Worm (Caenorhabditis elegans) whole organism, L2 larva: ENCODE results near the gene unc-60.

Experiments
- C34F6.9 ChIP-seq: fragments of 150-350 bp; optimal IDR thresholded peaks from 2 replicates; lab custom pipeline; 2014; ENCODE audit warnings: missing biosample characterization, missing genetic modification characterization
- F13H6.1 ChIP-seq: sonication (generic microtip); optimal IDR thresholded peaks from 2 replicates; lab custom pipeline; 2016; ENCODE audit warnings: missing genetic modification characterization, missing compliant biosample characterization
- R02D3.7 ChIP-seq: fragments of 150-350 bp; optimal IDR thresholded peaks from 2 replicates; lab custom pipeline; 2014; ENCODE audit warnings: missing biosample characterization, missing genetic modification characterization
- Y55F3AM.14 ChIP-seq: fragments of 200-800 bp; sonication (Bioruptor generic); optimal IDR thresholded peaks from 2 replicates; lab custom pipeline; 2018; ENCODE audit warnings: mild to moderate bottlenecking, missing genetic modification characterization, missing compliant biosample characterization
- ZK546.5 ChIP-seq: sonication (generic microtip); optimal IDR thresholded peaks from 2 replicates; lab custom pipeline; 2017; ENCODE audit warnings: missing biosample characterization, missing genetic modification characterization
- alr-1 ChIP-seq: fragments of 150-350 bp; optimal IDR thresholded peaks from 2 replicates; lab custom pipeline; 2014; ENCODE audit warnings: missing biosample characterization, missing genetic modification characterization
- aly-2 ChIP-seq: fragments of 150-350 bp; optimal IDR thresholded peaks from 2 replicates; lab custom pipeline; 2014; ENCODE audit warnings: missing biosample characterization, missing genetic modification characterization
- blmp-1 ChIP-seq: sonication (generic microtip); optimal IDR thresholded peaks from 2 replicates; lab custom pipeline; 2017; ENCODE audit warnings: missing genetic modification characterization, mild to moderate bottlenecking, missing compliant biosample characterization, antibody characterized with exemption, moderate library complexity; ENCODE audit not compliant: insufficient read depth
- ceh-16 ChIP-seq: fragments of 150-350 bp; optimal IDR thresholded peaks from 2 replicates; lab custom pipeline; 2014; ENCODE audit warnings: missing biosample characterization, missing genetic modification characterization
- egl-27 ChIP-seq: sonication (generic microtip); optimal IDR thresholded peaks from 3 replicates; lab custom pipeline; 2017; ENCODE audit warnings: missing biosample characterization, missing genetic modification reagents, missing genetic modification characterization
- elt-1 ChIP-seq: fragments of 150-350 bp; optimal IDR thresholded peaks from 2 replicates; lab custom pipeline; 2014; ENCODE audit warnings: missing biosample characterization, missing genetic modification characterization
- elt-3 ChIP-seq: sonication (generic microtip); optimal IDR thresholded peaks from 2 replicates; lab custom pipeline; 2017; ENCODE audit warnings: missing biosample characterization, missing genetic modification characterization
- fos-1 ChIP-seq: fragments of 150-350 bp; optimal IDR thresholded peaks from 2 replicates; lab custom pipeline; 2014; ENCODE audit warnings: missing biosample characterization, missing genetic modification characterization
- gmeb-1 ChIP-seq: fragments of 150-350 bp; optimal IDR thresholded peaks from 2 replicates; lab custom pipeline; 2014; ENCODE audit warnings: missing biosample characterization, missing genetic modification characterization
- lin-13 ChIP-seq: fragments of 150-350 bp; optimal IDR thresholded peaks from 2 replicates; lab custom pipeline; 2014; ENCODE audit warnings: missing biosample characterization, missing genetic modification reagents, missing genetic modification characterization
- lin-39 ChIP-seq: fragments of 150-350 bp; optimal IDR thresholded peaks from 2 replicates; lab custom pipeline; 2014; ENCODE audit warnings: missing biosample characterization, missing genetic modification reagents, missing genetic modification characterization
- mab-5 ChIP-seq: fragments of 150-350 bp; optimal IDR thresholded peaks from 2 replicates; lab custom pipeline; 2014; ENCODE audit warnings: missing biosample characterization, missing genetic modification characterization
- mdl-1 ChIP-seq, 2 experiments: fragments of 150-350 bp in 1 of 2; sonication (generic microtip) in 1 of 2; optimal IDR thresholded peaks; 2 replicates each; lab custom pipeline; 2017; ENCODE audit warnings: missing biosample characterization in 2 of 2, missing genetic modification characterization in 2 of 2
- nhr-12 ChIP-seq: fragments of 150-350 bp; optimal IDR thresholded peaks from 2 replicates; lab custom pipeline; 2014; ENCODE audit warnings: missing biosample characterization, missing genetic modification characterization
- nhr-129 ChIP-seq: fragments of 150-350 bp; optimal IDR thresholded peaks from 2 replicates; lab custom pipeline; 2014; ENCODE audit warnings: missing biosample characterization, missing genetic modification characterization
- nhr-23 ChIP-seq: fragments of 150-350 bp; optimal IDR thresholded peaks from 2 replicates; lab custom pipeline; 2014; ENCODE audit warnings: missing biosample characterization, missing genetic modification reagents, missing genetic modification characterization
- nhr-25 ChIP-seq: fragments of 150-350 bp; sonication (generic microtip); optimal IDR thresholded peaks from 3 replicates; lab custom pipeline; 2014; ENCODE audit warnings: missing biosample characterization, missing genetic modification characterization
- sem-4 ChIP-seq: fragments of 150-350 bp; optimal IDR thresholded peaks from 2 replicates; lab custom pipeline; 2014; ENCODE audit warnings: missing biosample characterization, missing genetic modification reagents, missing genetic modification characterization
- sma-3 ChIP-seq: sonication (generic microtip); optimal IDR thresholded peaks from 2 replicates; lab custom pipeline; 2016; ENCODE audit warnings: missing genetic modification reagents, missing genetic modification characterization, missing compliant biosample characterization
- sma-9 ChIP-seq, 2 experiments: fragments of 150-350 bp in 1 of 2; sonication (generic microtip) in 1 of 2; optimal IDR thresholded peaks; 2 replicates each; lab custom pipeline; 2014 to 2016; ENCODE audit warnings: missing genetic modification characterization in 2 of 2, mild to moderate bottlenecking in 1 of 2, missing biosample characterization in 1 of 2, missing compliant biosample characterization in 1 of 2, missing genetic modification reagents in 1 of 2, moderate library complexity in 1 of 2
- snpc-4 ChIP-seq: fragments of 150-350 bp; optimal IDR thresholded peaks from 2 replicates; lab custom pipeline; 2014; ENCODE audit warnings: missing biosample characterization, missing genetic modification characterization
- unc-62 ChIP-seq: fragments of 150-350 bp; optimal IDR thresholded peaks from 2 replicates; lab custom pipeline; 2014; ENCODE audit warnings: missing biosample characterization, missing genetic modification reagents, missing genetic modification characterization
- ztf-1 ChIP-seq: fragments of 200-800 bp; sonication (Bioruptor generic); conservative IDR thresholded peaks from 2 replicates; pipeline ENCODE4 v1.3.6; 2022; ENCODE audit warnings: missing genetic modification characterization, missing compliant biosample characterization
- ztf-11 ChIP-seq: sonication (generic microtip); optimal IDR thresholded peaks from 2 replicates; lab custom pipeline; 2017; ENCODE audit warnings: missing biosample characterization, missing genetic modification characterization
- ztf-4 ChIP-seq: fragments of 150-350 bp; optimal IDR thresholded peaks from 2 replicates; lab custom pipeline; 2014; ENCODE audit warnings: missing biosample characterization, missing genetic modification characterization

The unc-60 gene

DNA sequence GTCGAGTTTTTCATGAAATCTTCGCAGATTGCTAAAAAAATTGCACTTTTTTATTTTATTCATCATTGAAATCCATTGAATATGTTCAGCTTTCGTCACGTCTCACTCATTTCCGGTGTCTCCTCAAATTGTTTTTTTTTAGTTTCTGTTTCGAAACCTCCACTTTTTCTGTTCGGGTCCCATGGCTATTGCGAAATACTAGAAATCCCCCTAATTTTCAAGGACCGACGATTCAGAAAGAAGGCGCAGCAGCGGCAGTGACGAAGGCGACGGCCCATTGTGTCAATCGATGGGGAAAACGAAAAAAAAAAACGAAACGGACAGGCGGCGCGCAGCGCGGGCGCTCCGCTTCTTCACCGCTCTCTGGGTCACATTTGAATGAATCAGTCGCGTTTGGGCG is 2.9 kb upstream of the unc-60 start:
- TF ChIP-seq C34F6.9 (tag; lab: Kevin White, UChicago) (no peak), sma-9 (GFP tag; optimal IDR thresholded peaks at IDR 0.05; lab: Kevin White, UChicago) (peak; percentile 31), sma-9 (tag; optimal IDR thresholded peaks at IDR 0.05; lab: Kevin White, UChicago) (no peak)

DNA sequence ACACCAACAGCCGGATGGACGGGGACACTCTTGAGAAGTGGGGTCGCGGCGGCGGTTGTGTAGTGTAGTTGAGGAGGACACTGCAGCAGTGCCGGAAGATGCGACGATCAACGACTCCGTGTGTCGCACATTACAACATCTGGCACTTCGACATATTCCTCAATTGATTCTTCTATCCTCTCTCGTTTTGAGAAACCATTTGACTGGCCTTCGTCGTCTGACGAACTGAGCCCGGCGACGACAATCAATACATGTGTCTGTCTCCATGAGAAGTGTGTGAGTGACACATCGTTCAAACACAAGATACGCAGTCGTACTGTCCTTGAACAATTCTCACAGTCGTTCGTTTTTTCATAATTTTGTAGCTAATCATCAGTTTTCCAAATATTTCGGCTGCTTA is 2.3 kb upstream of the unc-60 start:
- TF ChIP-seq C34F6.9 (tag; lab: Kevin White, UChicago) (no peak), sma-3 (GFP tag; lab: Kevin White, UChicago) (no peak), nhr-129 (peak; percentile 13), sem-4 (tag; lab: Kevin White, UChicago) (no peak), aly-2 (tag; lab: Kevin White, UChicago) (no peak), fos-1 (tag; lab: Kevin White, UChicago) (peak; percentile 28)

DNA sequence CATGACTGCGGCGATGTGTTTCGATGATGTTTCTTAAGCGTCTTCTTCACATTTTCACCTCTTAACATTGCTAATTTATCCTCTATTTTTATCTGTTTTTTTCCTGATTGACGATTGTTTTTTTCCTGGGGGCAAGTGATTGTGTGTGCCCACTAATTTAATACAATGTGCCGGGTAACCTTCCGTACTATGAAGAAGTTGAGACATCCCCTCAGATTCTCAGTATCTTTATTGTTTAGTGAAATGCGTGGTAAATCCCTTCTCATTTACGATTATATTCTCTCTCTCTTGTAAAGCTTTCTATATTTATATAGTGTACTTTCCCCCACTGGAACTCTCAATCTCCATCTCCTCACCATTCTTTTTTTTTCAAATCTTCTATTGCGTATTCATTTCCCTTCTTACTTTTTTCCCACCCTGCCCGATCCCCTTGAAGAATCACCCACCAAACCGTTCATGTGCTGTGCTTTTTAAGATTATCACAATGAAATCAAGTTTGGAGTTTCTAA is 1.5 kb downstream of the unc-60 start:
- no peak for TF ChIP-seq mdl-1 (tag; optimal IDR thresholded peaks at IDR 0.05; lab: Kevin White, UChicago)

DNA sequence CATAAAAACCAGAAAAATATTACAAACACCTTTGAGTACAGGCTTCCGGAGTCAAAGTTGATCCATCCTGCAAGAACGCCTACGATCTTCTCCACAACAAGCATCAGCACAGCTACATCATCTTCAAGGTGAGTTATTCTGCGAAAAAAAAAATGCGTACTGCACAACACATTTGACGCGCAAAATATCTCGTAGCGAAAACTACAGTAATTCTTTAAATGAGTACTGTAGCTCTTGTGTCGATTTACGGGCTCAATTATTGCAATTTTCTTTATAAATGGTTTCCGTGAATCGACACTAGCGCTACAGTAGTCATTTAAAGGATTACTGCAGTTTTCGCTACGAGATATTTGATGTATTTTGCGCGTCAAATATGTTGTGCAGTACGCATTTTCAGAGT is 2.0 kb downstream of the unc-60 start:
- TF ChIP-seq mdl-1 (tag; optimal IDR thresholded peaks at IDR 0.05; lab: Kevin White, UChicago) (no peak), gmeb-1 (tag; lab: Kevin White, UChicago) (no peak), C34F6.9 (tag; lab: Kevin White, UChicago) (no peak), unc-62 (no peak), mab-5 (tag; lab: Kevin White, UChicago) (no peak), nhr-25 (tag; lab: Kevin White, UChicago) (no peak), fos-1 (tag; lab: Kevin White, UChicago) (no peak), sma-3 (GFP tag; lab: Kevin White, UChicago) (no peak)

DNA sequence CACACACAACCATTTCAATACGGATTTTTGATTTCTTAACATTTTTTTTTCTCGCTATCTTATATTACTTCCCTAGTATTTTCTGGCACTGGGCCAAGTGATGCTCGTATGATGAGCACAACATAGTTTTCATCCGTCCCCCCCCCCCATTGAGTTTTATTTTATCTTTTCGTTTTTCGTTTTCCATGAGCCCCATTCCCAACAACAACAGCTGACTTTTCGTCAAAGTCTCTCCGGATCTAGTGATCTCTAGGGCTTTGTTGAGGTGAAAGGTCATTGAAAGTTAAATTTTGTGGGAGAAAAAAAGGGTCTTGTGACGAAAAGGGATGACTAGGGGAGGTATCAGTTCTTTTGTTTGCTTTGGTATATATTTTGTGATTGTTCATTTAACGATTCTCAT is 6.0 kb downstream of the unc-60 start:
- TF ChIP-seq fos-1 (tag; lab: Kevin White, UChicago) (no peak), mab-5 (tag; lab: Kevin White, UChicago) (no peak), blmp-1 (tag; lab: Kevin White, UChicago) (no peak), ZK546.5 (no peak), F13H6.1 (tag; lab: Kevin White, UChicago) (peak; percentile 58), sma-3 (GFP tag; lab: Kevin White, UChicago) (no peak), nhr-129 (peak; percentile 58), egl-27 (tag; lab: Kevin White, UChicago) (no peak), R02D3.7 (tag; lab: Kevin White, UChicago) (no peak), lin-13 (GFP tag; lab: Kevin White, UChicago) (no peak), unc-62 (no peak), ztf-11 (tag; lab: Kevin White, UChicago) (no peak), nhr-23 (tag; lab: Kevin White, UChicago) (no peak), lin-39 (no peak), elt-3 (tag; lab: Kevin White, UChicago) (no peak), ztf-4 (tag; lab: Kevin White, UChicago) (no peak), sma-9 (GFP tag; optimal IDR thresholded peaks at IDR 0.05; lab: Kevin White, UChicago) (peak; percentile 6), sma-9 (tag; optimal IDR thresholded peaks at IDR 0.05; lab: Kevin White, UChicago) (no peak), gmeb-1 (tag; lab: Kevin White, UChicago) (no peak), ztf-1 (GFP tag; lab: Robert Waterston, UW) (no peak), sem-4 (tag; lab: Kevin White, UChicago) (no peak), snpc-4 (tag; lab: Kevin White, UChicago) (no peak)

DNA sequence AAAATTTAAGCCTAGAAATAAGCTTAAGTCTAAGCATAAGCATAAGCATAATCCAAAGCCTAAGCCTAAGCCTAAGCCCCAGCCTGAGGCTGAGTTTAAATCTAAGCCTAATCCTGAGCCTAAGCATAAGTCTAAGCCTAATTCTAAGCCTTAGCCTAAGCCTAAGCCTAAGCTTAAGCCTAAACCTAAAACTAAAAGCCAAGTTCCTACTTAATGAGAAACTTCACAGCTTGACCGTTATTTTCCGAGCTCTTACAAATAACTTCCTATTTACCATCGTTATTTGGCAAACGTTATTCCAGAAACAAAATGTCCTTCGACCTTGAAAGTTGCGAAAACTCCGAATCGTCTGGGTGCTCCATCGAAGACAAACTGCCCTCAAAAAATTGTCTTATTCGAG is 6.9 kb downstream of the unc-60 start, which contains the start of gene C38C3.4:
Gene C38C3.4, plus strand, starts transcription at position 301 of the 400 bp plus-strand sequence.
- TF ChIP-seq nhr-23 (tag; lab: Kevin White, UChicago) (no peak), nhr-129 (no peak), egl-27 (tag; lab: Kevin White, UChicago) (no peak), nhr-12 (tag; lab: Kevin White, UChicago) (no peak), ceh-16 (no peak), Y55F3AM.14 (GFP tag; lab: Kevin White, UChicago) (no peak), lin-13 (GFP tag; lab: Kevin White, UChicago) (no peak), elt-1 (no peak), ZK546.5 (no peak), fos-1 (tag; lab: Kevin White, UChicago) (no peak), alr-1 (tag; lab: Kevin White, UChicago) (no peak)
